Worm (Caenorhabditis elegans): ENCODE results near the gene tag-191.

The tag-191 gene

ce11 chrV:14484582-14484981, 51.6 kb downstream of the tag-191 start, which contains the start of gene R02D5.4:
R02D5.4 (minus strand) TSS chrV:14484682.
- no peak for TF ChIP-seq hlh-30 (tag; optimal IDR thresholded peaks at IDR 0.05; ENCODE audit: insufficient read depth)
- TF ChIP-seq fkh-10 (GFP tag; optimal IDR thresholded peaks at IDR 0.05): no peak
- no peak for TF ChIP-seq ceh-45 (GFP tag; IDR thresholded peaks at IDR 0.05)
- no peak for TF ChIP-seq ceh-30 (tag; optimal IDR thresholded peaks at IDR 0.05)
- no peak for TF ChIP-seq pha-4 (tag; optimal IDR thresholded peaks at IDR 0.05)
- TF ChIP-seq elt-4 (tag; optimal IDR thresholded peaks at IDR 0.05): no peak
